Worm (Caenorhabditis elegans) whole organism, young adult: ENCODE results near the gene cgef-1.

Experiments used
- F52B5.7 ChIP-seq: sonication (generic microtip); optimal IDR thresholded peaks from 2 replicates; lab custom pipeline; 2016; ENCODE audit warnings: mild to moderate bottlenecking, missing genetic modification characterization, missing compliant biosample characterization
- ama-1 ChIP-seq, 3 experiments: fragments of 150-350 bp in 1 of 3; sonication (generic microtip) in 2 of 3; optimal IDR thresholded peaks; 2 replicates each; lab custom pipeline; 2014 to 2018; ENCODE audit warnings: missing biosample characterization in 2 of 3, missing genetic modification characterization in 2 of 3, missing genetic modification reagents in 2 of 3
- him-1 ChIP-seq: sonication (generic microtip); optimal IDR thresholded peaks from 2 replicates; lab custom pipeline; 2016; ENCODE audit warnings: missing genotype, missing genetic modification reagents, missing genetic modification characterization, missing compliant biosample characterization
- lin-54 ChIP-seq: fragments of 200-800 bp; sonication (Bioruptor generic); optimal IDR thresholded peaks from 2 replicates; lab custom pipeline; 2018; ENCODE audit warnings: mild to moderate bottlenecking, missing genetic modification characterization, missing compliant biosample characterization
- ztf-25 ChIP-seq: fragments of 200-800 bp; sonication (Bioruptor generic); IDR thresholded peaks from 2 replicates; pipeline ENCODE4 v1.3.6; 2022; ENCODE audit warnings: missing genetic modification reagents, missing genetic modification characterization, missing compliant biosample characterization

- no peak for TF ChIP-seq him-1
- no peak for TF ChIP-seq F52B5.7 (tag; lab: Kevin White, UChicago)
- no peak for TF ChIP-seq lin-54 (GFP tag; lab: Kevin White, UChicago)
- no peak for TF ChIP-seq ama-1 (optimal IDR thresholded peaks at IDR 0.05; lab: Kevin White, UChicago)
- TF ChIP-seq ama-1 (GFP tag; optimal IDR thresholded peaks at IDR 0.05; lab: Kevin White, UChicago): no peak
- no peak for TF ChIP-seq ztf-25 (GFP tag; lab: Robert Waterston, UW)
Observed at ce11 chrX:2838619-2839018, 66.8 kb downstream of the cgef-1 start.
